Worm (Caenorhabditis elegans): ENCODE results near the gene T24A6.17.

- TF ChIP-seq F39B2.1 (GFP tag; IDR thresholded peaks at IDR 0.05) (no peak), nhr-90 (tag; optimal IDR thresholded peaks at IDR 0.05) (no peak), ama-1 (optimal IDR thresholded peaks at IDR 0.05) (no peak), ama-1 (GFP tag; optimal IDR thresholded peaks at IDR 0.05) (no peak), ceh-27 (GFP tag; optimal IDR thresholded peaks at IDR 0.05) (no peak), snpc-4 (GFP tag; optimal IDR thresholded peaks at IDR 0.05) (no peak), snpc-4 (tag; optimal IDR thresholded peaks at IDR 0.05) (no peak)
Observed at ce11 chrV:3579248-3579647, 15.0 kb upstream of the T24A6.17 start.
